Worm (Caenorhabditis elegans) whole organism, midembryonic: ENCODE data around the gene pqn-90.

Experiments used
- T22C8.4 ChIP-seq: fragments of 200-800 bp; sonication (Bioruptor generic); IDR thresholded peaks from 2 replicates; pipeline ENCODE4 v1.3.6; 2022; ENCODE audit warnings: missing genetic modification characterization, missing compliant biosample characterization
- med-1 ChIP-seq: sonication (generic microtip); optimal IDR thresholded peaks from 2 replicates; lab custom pipeline; 2017; ENCODE audit warnings: missing genetic modification characterization, mild to moderate bottlenecking, missing compliant biosample characterization, antibody characterized with exemption, missing genetic modification reagents; ENCODE audit not compliant: insufficient read depth
- ref-1 ChIP-seq: fragments of 200-800 bp; sonication (Bioruptor generic); conservative IDR thresholded peaks from 2 replicates; pipeline ENCODE4 v1.3.6; 2022; ENCODE audit warnings: missing genetic modification reagents, missing genetic modification characterization, missing compliant biosample characterization
- tab-1 ChIP-seq: fragments of 200-800 bp; sonication (Bioruptor generic); IDR thresholded peaks from 2 replicates; pipeline ENCODE4 v1.3.6; 2022; ENCODE audit warnings: missing genetic modification characterization, missing compliant biosample characterization
- ztf-29 ChIP-seq: fragments of 200-800 bp; sonication (Bioruptor generic); IDR thresholded peaks from 2 replicates; pipeline ENCODE4 v1.3.6; 2022; ENCODE audit warnings: missing genetic modification reagents, missing genetic modification characterization, missing compliant biosample characterization

- TF ChIP-seq med-1 (GFP tag; lab: Kevin White, UChicago) (no peak), ref-1 (GFP tag; lab: Robert Waterston, UW) (no peak), tab-1 (GFP tag; lab: Robert Waterston, UW) (no peak), ztf-29 (GFP tag; lab: Robert Waterston, UW) (no peak), T22C8.4 (GFP tag; lab: Robert Waterston, UW) (no peak)
These were observed 40.0 kb downstream of the pqn-90 start for ce11 chrIV:15251075-15251474.
